Worm (Caenorhabditis elegans): Measurements from ENCODE around the gene W01B6.8.

- TF ChIP-seq ceh-13 (GFP tag; optimal IDR thresholded peaks at IDR 0.05) (no peak), ceh-36 (tag; optimal IDR thresholded peaks at IDR 0.05) (no peak), hnd-1 (tag; optimal IDR thresholded peaks at IDR 0.05) (no peak), flt-1 (GFP tag; IDR thresholded peaks at IDR 0.05) (no peak), pes-1 (GFP tag; IDR thresholded peaks at IDR 0.05) (no peak), sea-1 (GFP tag; conservative IDR thresholded peaks at IDR 0.05) (no peak), ama-1 (optimal IDR thresholded peaks at IDR 0.05) (no peak)
Measured at ce11 chrIV:10053550-10053949, 30.6 kb downstream of the W01B6.8 start, which contains the start of gene srv-12.
